Fruit fly (Drosophila melanogaster) S2 (cell line): ENCODE data around the gene cdm.

Source experiments
- CG8478 ChIP-seq: fragments of >200 bp; optimal IDR thresholded peaks from 2 replicates; lab custom pipeline; 2018
- CTCF ChIP-seq, 2 experiments: fragments of >200 bp; optimal IDR thresholded peaks; 2 replicates each; lab custom pipeline; 2018

DNA sequence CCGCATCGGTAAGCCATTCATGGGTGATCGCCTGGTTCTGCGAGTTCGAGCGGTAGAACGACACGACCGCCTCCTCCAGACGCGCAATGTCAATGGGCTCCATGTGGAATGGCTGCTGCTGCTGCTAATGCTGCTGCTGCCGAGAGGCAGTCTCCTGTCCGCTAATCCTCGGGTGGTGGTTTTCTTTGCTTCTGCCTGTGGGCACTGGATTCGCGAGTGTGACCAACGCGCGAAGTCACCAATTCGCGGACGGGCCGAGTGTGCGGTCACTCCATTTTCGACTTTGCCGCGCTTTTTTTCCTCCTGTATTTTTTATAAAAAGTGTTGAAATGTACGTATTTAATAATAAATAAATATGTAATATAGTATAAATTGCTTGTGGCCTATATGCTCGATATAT is at the start of gene cdm:
- TF ChIP-seq CTCF (optimal IDR thresholded peaks at IDR 0.05; lab: Kevin White, UChicago) (no peak), CG8478 (no peak)
